Fruit fly (Drosophila melanogaster): ENCODE data around the gene sff.

- TF ChIP-seq CTCF (optimal IDR thresholded peaks at IDR 0.05) (no peak), CG8478 (optimal IDR thresholded peaks at IDR 0.05) (no peak)
These were observed 27.6 kb upstream of the sff start for dm6 chr3L:15952287-15952686.
